Worm (Caenorhabditis elegans) whole organism, L1 larva: ENCODE results near the gene ZK470.6.
A peak's percentile ranks its signal among the peaks of the same experiment; 100 is the strongest.

ENCODE experiments used
- C04F5.9 ChIP-seq: sonication (generic microtip); optimal IDR thresholded peaks from 2 replicates; lab custom pipeline; 2016; ENCODE audit warnings: missing genetic modification characterization, missing compliant biosample characterization
- C34B4.2 ChIP-seq: sonication (generic microtip); optimal IDR thresholded peaks from 2 replicates; lab custom pipeline; 2017; ENCODE audit warnings: mild to moderate bottlenecking, missing genetic modification characterization, missing compliant biosample characterization
- F16B12.6 ChIP-seq: fragments of 150-350 bp; optimal IDR thresholded peaks from 2 replicates; lab custom pipeline; 2014; ENCODE audit warnings: missing biosample characterization, missing genetic modification characterization
- aha-1 ChIP-seq: fragments of 150-350 bp; optimal IDR thresholded peaks from 2 replicates; lab custom pipeline; 2014; ENCODE audit warnings: missing biosample characterization, missing genetic modification characterization
- ama-1 ChIP-seq: fragments of 150-350 bp; optimal IDR thresholded peaks from 2 replicates; lab custom pipeline; 2014
- blmp-1 ChIP-seq: fragments of 150-350 bp; optimal IDR thresholded peaks from 2 replicates; lab custom pipeline; 2014; ENCODE audit warnings: missing biosample characterization, missing genetic modification characterization
- ceh-82 ChIP-seq, 3 experiments: fragments of 150-350 bp in 1 of 3; sonication (generic microtip) in 2 of 3; optimal IDR thresholded peaks; 2 replicates each; lab custom pipeline; 2014 to 2017; ENCODE audit warnings: missing biosample characterization in 3 of 3, missing genetic modification characterization in 3 of 3
- ceh-90 ChIP-seq: sonication (generic microtip); optimal IDR thresholded peaks from 2 replicates; lab custom pipeline; 2016; ENCODE audit warnings: missing genetic modification characterization, missing compliant biosample characterization
- dpl-1 ChIP-seq, 3 experiments: fragments of 150-350 bp in 2 of 3; sonication (generic microtip) in 1 of 3; optimal IDR thresholded peaks; 2 replicates each; lab custom pipeline; 2014 to 2017; ENCODE audit warnings: missing biosample characterization in 3 of 3, missing genetic modification characterization in 3 of 3, missing genetic modification reagents in 3 of 3
- dsc-1 ChIP-seq: sonication (generic microtip); optimal IDR thresholded peaks from 2 replicates; lab custom pipeline; 2016; ENCODE audit warnings: mild to moderate bottlenecking, missing genetic modification characterization, missing compliant biosample characterization
- efl-3 ChIP-seq: fragments of 200-800 bp; sonication (Bioruptor generic); optimal IDR thresholded peaks from 2 replicates; lab custom pipeline; 2018; ENCODE audit warnings: mild to moderate bottlenecking, missing genetic modification characterization, missing compliant biosample characterization
- egl-13 ChIP-seq: sonication (generic microtip); optimal IDR thresholded peaks from 2 replicates; lab custom pipeline; 2016; ENCODE audit warnings: missing genotype, missing genetic modification reagents, missing genetic modification characterization, missing compliant biosample characterization
- elt-2 ChIP-seq: sonication (generic microtip); optimal IDR thresholded peaks from 2 replicates; lab custom pipeline; 2016; ENCODE audit warnings: missing genetic modification characterization, mild to moderate bottlenecking, inconsistent platforms, missing compliant biosample characterization, missing genetic modification reagents
- fkh-10 ChIP-seq: sonication (generic microtip); optimal IDR thresholded peaks from 2 replicates; lab custom pipeline; 2017; ENCODE audit warnings: missing biosample characterization, missing genetic modification reagents, missing genetic modification characterization
- fkh-8 ChIP-seq: sonication (generic microtip); optimal IDR thresholded peaks from 2 replicates; lab custom pipeline; 2016; ENCODE audit warnings: mild to moderate bottlenecking, missing genetic modification characterization, missing compliant biosample characterization
- fos-1 ChIP-seq: fragments of 150-350 bp; optimal IDR thresholded peaks from 2 replicates; lab custom pipeline; 2014; ENCODE audit warnings: missing biosample characterization, missing genetic modification characterization
- hpl-2 ChIP-seq: fragments of 150-350 bp; optimal IDR thresholded peaks from 2 replicates; lab custom pipeline; 2014; ENCODE audit warnings: missing biosample characterization, missing genetic modification reagents, missing genetic modification characterization
- jun-1 ChIP-seq: fragments of 150-350 bp; optimal IDR thresholded peaks from 2 replicates; lab custom pipeline; 2014; ENCODE audit warnings: missing biosample characterization, missing genetic modification reagents, missing genetic modification characterization
- lin-13 ChIP-seq: fragments of 150-350 bp; optimal IDR thresholded peaks from 2 replicates; lab custom pipeline; 2014; ENCODE audit warnings: missing biosample characterization, missing genetic modification reagents, missing genetic modification characterization
- lin-14 ChIP-seq: fragments of 200-800 bp; sonication (Bioruptor generic); optimal IDR thresholded peaks from 2 replicates; lab custom pipeline; 2018; ENCODE audit warnings: mild to moderate bottlenecking, missing genetic modification characterization, moderate library complexity, missing compliant biosample characterization
- lin-15B ChIP-seq: fragments of 150-350 bp; sonication (generic microtip); optimal IDR thresholded peaks from 3 replicates; lab custom pipeline; 2014; ENCODE audit warnings: missing biosample characterization, missing genetic modification characterization
- lin-35 ChIP-seq, 2 experiments: fragments of 150-350 bp; optimal IDR thresholded peaks; 2 replicates each; lab custom pipeline; 2014; ENCODE audit warnings: missing biosample characterization in 2 of 2, missing genetic modification characterization in 2 of 2, missing genetic modification reagents in 2 of 2
- lin-39 ChIP-seq: fragments of 150-350 bp; optimal IDR thresholded peaks from 2 replicates; lab custom pipeline; 2014; ENCODE audit warnings: missing biosample characterization, missing genetic modification reagents, missing genetic modification characterization
- lir-3 ChIP-seq: sonication (generic microtip); optimal IDR thresholded peaks from 2 replicates; lab custom pipeline; 2016; ENCODE audit warnings: mild to moderate bottlenecking, missing genetic modification characterization, moderate library complexity, missing compliant biosample characterization; ENCODE audit not compliant: poor library complexity
- lsy-2 ChIP-seq, 2 experiments: fragments of 150-350 bp; optimal IDR thresholded peaks; 2 replicates each; lab custom pipeline; 2014; ENCODE audit warnings: missing biosample characterization in 2 of 2, missing genetic modification characterization in 2 of 2
- mab-9 ChIP-seq: fragments of 200-800 bp; sonication (Bioruptor generic); IDR thresholded peaks from 2 replicates; pipeline ENCODE4 v1.3.6; 2022; ENCODE audit warnings: missing genetic modification reagents, missing genetic modification characterization, missing compliant biosample characterization
- mdl-1 ChIP-seq, 2 experiments: fragments of 150-350 bp; optimal IDR thresholded peaks; 2 replicates each; lab custom pipeline; 2014 to 2017; ENCODE audit warnings: missing biosample characterization in 2 of 2, missing genetic modification characterization in 2 of 2, inconsistent platforms in 1 of 2
- mep-1 ChIP-seq: fragments of 150-350 bp; optimal IDR thresholded peaks from 2 replicates; lab custom pipeline; 2014; ENCODE audit warnings: missing biosample characterization, missing genetic modification characterization
- nhr-11 ChIP-seq: fragments of 150-350 bp; optimal IDR thresholded peaks from 2 replicates; lab custom pipeline; 2014; ENCODE audit warnings: missing biosample characterization, missing genetic modification characterization
- nhr-12 ChIP-seq: sonication (generic microtip); optimal IDR thresholded peaks from 2 replicates; lab custom pipeline; 2017; ENCODE audit warnings: missing biosample characterization, missing genetic modification characterization
- nhr-19 ChIP-seq: fragments of 200-800 bp; sonication (Bioruptor generic); conservative IDR thresholded peaks from 2 replicates; pipeline ENCODE4 v1.3.6; 2022; ENCODE audit warnings: missing genetic modification characterization, missing compliant biosample characterization
- nhr-28 ChIP-seq: fragments of 150-350 bp; optimal IDR thresholded peaks from 2 replicates; lab custom pipeline; 2014; ENCODE audit warnings: missing biosample characterization, missing genetic modification characterization
- nhr-47 ChIP-seq: sonication (generic microtip); optimal IDR thresholded peaks from 2 replicates; lab custom pipeline; 2016; ENCODE audit warnings: mild to moderate bottlenecking, missing genetic modification characterization, moderate library complexity, missing compliant biosample characterization
- nhr-85 ChIP-seq: sonication (generic microtip); peaks from one replicate; lab custom pipeline; 2016; ENCODE audit warnings: missing genetic modification characterization, inconsistent platforms, missing compliant biosample characterization
- nhr-90 ChIP-seq: sonication (generic microtip); optimal IDR thresholded peaks from 2 replicates; lab custom pipeline; 2016; ENCODE audit warnings: mild to moderate bottlenecking, missing genetic modification characterization, missing compliant biosample characterization; ENCODE audit not compliant: poor library complexity
- pax-3 ChIP-seq: fragments of 200-800 bp; sonication (Bioruptor generic); optimal IDR thresholded peaks from 2 replicates; lab custom pipeline; 2018; ENCODE audit warnings: mild to moderate bottlenecking, missing genetic modification characterization, moderate library complexity, missing compliant biosample characterization
- rnt-1 ChIP-seq: sonication (generic microtip); optimal IDR thresholded peaks from 2 replicates; lab custom pipeline; 2016; ENCODE audit warnings: mild to moderate bottlenecking, missing genetic modification characterization, moderate library complexity, missing compliant biosample characterization
- skn-1 ChIP-seq: fragments of 150-350 bp; optimal IDR thresholded peaks from 2 replicates; lab custom pipeline; 2014; ENCODE audit warnings: missing biosample characterization, missing genetic modification characterization
- sptf-1 ChIP-seq: fragments of 150-350 bp; optimal IDR thresholded peaks from 2 replicates; lab custom pipeline; 2014; ENCODE audit warnings: missing biosample characterization, missing genetic modification characterization
- tbx-2 ChIP-seq: sonication (generic microtip); optimal IDR thresholded peaks from 2 replicates; lab custom pipeline; 2016; ENCODE audit warnings: missing genetic modification characterization, missing compliant biosample characterization
- tlp-1 ChIP-seq: fragments of 150-350 bp; optimal IDR thresholded peaks from 2 replicates; lab custom pipeline; 2014; ENCODE audit warnings: missing biosample characterization, missing genetic modification characterization
- unc-130 ChIP-seq: fragments of 150-350 bp; optimal IDR thresholded peaks from 2 replicates; lab custom pipeline; 2017; ENCODE audit warnings: missing biosample characterization, missing genetic modification characterization, inconsistent platforms
- unc-62 ChIP-seq: fragments of 150-350 bp; optimal IDR thresholded peaks from 2 replicates; lab custom pipeline; 2014; ENCODE audit warnings: missing biosample characterization, missing genetic modification reagents, missing genetic modification characterization
- unc-86 ChIP-seq: sonication (generic microtip); optimal IDR thresholded peaks from 2 replicates; lab custom pipeline; 2016; ENCODE audit warnings: missing genetic modification characterization, missing compliant biosample characterization
- unc-98 ChIP-seq: fragments of 200-800 bp; sonication (Bioruptor generic); IDR thresholded peaks from 2 replicates; pipeline ENCODE4 v1.3.6; 2022; ENCODE audit warnings: missing genetic modification characterization, missing compliant biosample characterization
- vab-15 ChIP-seq: sonication (generic microtip); optimal IDR thresholded peaks from 2 replicates; lab custom pipeline; 2017; ENCODE audit warnings: missing genotype, mild to moderate bottlenecking, missing genetic modification characterization, missing compliant biosample characterization
- zip-4 ChIP-seq: fragments of 200-800 bp; sonication (Bioruptor generic); optimal IDR thresholded peaks from 2 replicates; lab custom pipeline; 2018; ENCODE audit warnings: mild to moderate bottlenecking, missing genetic modification characterization, moderate library complexity, missing compliant biosample characterization
- ztf-4 ChIP-seq: fragments of 150-350 bp; optimal IDR thresholded peaks from 2 replicates; lab custom pipeline; 2014; ENCODE audit warnings: missing biosample characterization, missing genetic modification characterization

ZK470.6 gene

DNA sequence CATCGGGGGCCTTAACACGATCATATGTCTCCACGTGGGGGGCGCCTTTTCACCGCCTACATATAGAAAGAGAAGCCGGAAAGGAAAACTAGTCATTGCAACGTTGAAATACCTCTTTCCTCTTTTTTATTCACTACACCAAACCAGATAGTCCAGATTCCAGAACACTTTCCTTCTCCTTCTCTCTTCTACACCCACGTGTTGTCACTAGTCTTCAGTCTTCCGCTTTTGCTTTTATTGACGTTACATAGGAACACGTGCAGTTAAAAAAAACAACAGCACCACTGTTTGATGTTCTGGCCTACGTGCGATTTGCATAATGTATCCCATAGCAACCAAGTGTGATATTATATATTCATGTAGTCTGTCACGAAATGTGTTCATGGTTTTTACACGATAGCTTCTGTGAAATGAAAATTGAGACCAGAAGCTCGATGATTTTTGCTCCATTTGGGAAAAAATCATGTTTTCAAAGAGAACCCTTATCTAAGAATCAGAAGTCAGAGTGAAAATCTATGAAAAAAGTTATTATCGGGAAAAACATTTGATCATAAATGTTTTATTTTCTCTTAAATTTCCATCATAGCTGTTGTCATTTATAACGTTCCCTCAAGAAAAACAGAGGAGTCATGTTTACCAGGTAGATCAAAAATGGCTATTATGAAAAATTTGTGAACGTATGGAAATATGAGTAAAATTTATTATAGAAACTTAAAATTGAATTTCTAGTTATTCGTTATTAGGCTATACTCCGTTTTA, 33.9 kb downstream of the ZK470.6 start (continued):
- TF ChIP-seq ama-1 (lab: Kevin White, UChicago) (no peak), dsc-1 (tag; lab: Kevin White, UChicago) (no peak), zip-4 (GFP tag; lab: Kevin White, UChicago) (no peak), mab-9 (no peak), nhr-12 (tag; lab: Kevin White, UChicago) (no peak), jun-1 (tag; lab: Kevin White, UChicago) (no peak), sptf-1 (tag; lab: Kevin White, UChicago) (no peak), hpl-2 (GFP tag; lab: Kevin White, UChicago) (no peak), nhr-90 (no peak), ceh-82 (tag; optimal IDR thresholded peaks at IDR 0.05; lab: Kevin White, UChicago) (no peak), unc-130 (tag; lab: Kevin White, UChicago) (no peak), nhr-11 (tag; lab: Kevin White, UChicago) (no peak), nhr-28 (tag; lab: Kevin White, UChicago) (no peak), efl-3 (GFP tag; lab: Kevin White, UChicago) (no peak), nhr-85 (tag; lab: Kevin White, UChicago) (no peak), rnt-1 (tag; lab: Kevin White, UChicago) (no peak), egl-13 (tag; lab: Kevin White, UChicago) (no peak), unc-86 (tag; lab: Kevin White, UChicago) (peak; percentile 19), skn-1 (tag; lab: Kevin White, UChicago) (no peak), blmp-1 (tag; lab: Kevin White, UChicago) (peak; percentile 33), vab-15 (tag; lab: Kevin White, UChicago) (no peak), tbx-2 (tag; lab: Kevin White, UChicago) (no peak), dpl-1 (GFP tag; optimal IDR thresholded peaks at IDR 0.05; lab: Kevin White, UChicago) (no peak), lin-14 (GFP tag; lab: Kevin White, UChicago) (no peak), unc-62 (GFP tag; lab: Kevin White, UChicago) (no peak), mdl-1 (tag; optimal IDR thresholded peaks at IDR 0.05; lab: Kevin White, UChicago) (no peak), fkh-10 (GFP tag; lab: Kevin White, UChicago) (no peak), pax-3 (tag; lab: Kevin White, UChicago) (peak; percentile 3), unc-98 (GFP tag; lab: Robert Waterston, UW) (no peak), mep-1 (peak; percentile 50)

DNA sequence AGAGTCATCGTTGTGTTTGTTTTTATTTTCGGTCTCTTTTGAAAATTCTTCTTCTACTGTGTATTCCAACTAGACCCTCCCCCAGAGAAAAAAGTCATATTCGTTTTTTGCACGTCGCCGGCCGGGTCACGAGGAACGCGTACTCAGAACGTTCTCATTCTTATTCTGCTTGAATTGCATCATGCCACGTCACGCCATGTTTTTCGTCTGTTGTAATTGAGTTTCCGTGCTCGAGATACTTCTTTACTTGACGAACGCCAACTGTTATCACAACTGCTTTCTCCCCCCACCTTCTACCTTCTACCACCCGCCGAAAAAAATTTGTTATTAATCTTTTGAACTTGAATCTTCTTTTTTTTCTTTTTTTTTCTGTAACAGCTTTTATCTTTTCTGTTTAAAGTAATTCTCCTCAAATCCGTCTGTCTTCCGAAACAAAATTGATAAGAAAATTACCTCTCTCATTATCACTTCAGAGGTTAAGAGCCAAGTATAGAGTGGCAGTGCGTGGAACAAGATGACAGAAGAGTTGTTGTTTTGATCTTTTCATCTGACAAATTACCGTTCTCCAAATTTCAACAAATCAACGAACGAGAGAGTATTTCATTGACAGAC, 34.5 kb downstream of the ZK470.6 start:
- peak; percentile 87 for TF ChIP-seq ztf-4 (tag; lab: Kevin White, UChicago)
- TF ChIP-seq C04F5.9 = no peak
- TF ChIP-seq C34B4.2 (tag; lab: Kevin White, UChicago) = no peak
- no peak for TF ChIP-seq lin-15B (tag; lab: Kevin White, UChicago)
- peak; percentile 33 to 37 for TF ChIP-seq lsy-2 (tag; optimal IDR thresholded peaks at IDR 0.05; lab: Kevin White, UChicago)
- TF ChIP-seq fkh-8 (tag; lab: Kevin White, UChicago) = peak; percentile 60
- TF ChIP-seq elt-2 (tag; lab: Kevin White, UChicago) = peak; percentile 63
- no peak for TF ChIP-seq hpl-2 (GFP tag; lab: Kevin White, UChicago)
- TF ChIP-seq nhr-47 (tag; lab: Kevin White, UChicago) = no peak
- TF ChIP-seq lin-39 (tag; lab: Kevin White, UChicago) = peak; percentile 21
- peak; percentile 68 for TF ChIP-seq nhr-19 (GFP tag; lab: Robert Waterston, UW)
- no peak for TF ChIP-seq fos-1 (tag; lab: Kevin White, UChicago)
- no peak for TF ChIP-seq F16B12.6
- TF ChIP-seq tlp-1 = no peak
- TF ChIP-seq nhr-85 (tag; lab: Kevin White, UChicago) = peak; percentile 73
- TF ChIP-seq lin-35 (GFP tag; optimal IDR thresholded peaks at IDR 0.05; lab: Kevin White, UChicago) = no peak
- TF ChIP-seq lir-3 (tag; lab: Kevin White, UChicago) = no peak
- peak; percentile 88 for TF ChIP-seq rnt-1 (tag; lab: Kevin White, UChicago)
- TF ChIP-seq ceh-90 (tag; lab: Kevin White, UChicago) = no peak
- TF ChIP-seq jun-1 (tag; lab: Kevin White, UChicago) = no peak
- TF ChIP-seq lin-13 (GFP tag; lab: Kevin White, UChicago) = peak; percentile 60
- TF ChIP-seq mdl-1 (tag; optimal IDR thresholded peaks at IDR 0.05; lab: Kevin White, UChicago) = peak in 1 of 2 experiments; percentile 44
- TF ChIP-seq unc-130 (tag; lab: Kevin White, UChicago) = peak; percentile 65
- TF ChIP-seq dsc-1 (tag; lab: Kevin White, UChicago) = peak; percentile 15
- TF ChIP-seq mep-1 = peak; percentile 77
- TF ChIP-seq zip-4 (GFP tag; lab: Kevin White, UChicago) = no peak
- TF ChIP-seq aha-1 (tag; lab: Kevin White, UChicago) = peak; percentile 67
- TF ChIP-seq nhr-12 (tag; lab: Kevin White, UChicago) = no peak
